Fruit fly (Drosophila melanogaster) whole organism, pupa: ENCODE results near the gene TfIIA-S.

Experiments
- CG10348 ChIP-seq: fragments of 200-800 bp; sonication (Bioruptor generic); IDR thresholded peaks from 2 replicates; pipeline ENCODE4 v1.3.6; 2022; ENCODE audit warnings: missing biosample characterization, missing genetic modification characterization
- CG12605 ChIP-seq: fragments of 200-800 bp; sonication (Bioruptor generic); IDR thresholded peaks from 2 replicates; pipeline ENCODE4 v1.3.6; 2022; ENCODE audit warnings: missing biosample characterization, missing genetic modification characterization
- CG8159 ChIP-seq: fragments of 200-800 bp; sonication (Bioruptor generic); optimal IDR thresholded peaks from 3 replicates; lab custom pipeline; 2018; ENCODE audit warnings: missing biosample characterization, mild to moderate bottlenecking, missing genetic modification characterization, moderate library complexity

DNA sequence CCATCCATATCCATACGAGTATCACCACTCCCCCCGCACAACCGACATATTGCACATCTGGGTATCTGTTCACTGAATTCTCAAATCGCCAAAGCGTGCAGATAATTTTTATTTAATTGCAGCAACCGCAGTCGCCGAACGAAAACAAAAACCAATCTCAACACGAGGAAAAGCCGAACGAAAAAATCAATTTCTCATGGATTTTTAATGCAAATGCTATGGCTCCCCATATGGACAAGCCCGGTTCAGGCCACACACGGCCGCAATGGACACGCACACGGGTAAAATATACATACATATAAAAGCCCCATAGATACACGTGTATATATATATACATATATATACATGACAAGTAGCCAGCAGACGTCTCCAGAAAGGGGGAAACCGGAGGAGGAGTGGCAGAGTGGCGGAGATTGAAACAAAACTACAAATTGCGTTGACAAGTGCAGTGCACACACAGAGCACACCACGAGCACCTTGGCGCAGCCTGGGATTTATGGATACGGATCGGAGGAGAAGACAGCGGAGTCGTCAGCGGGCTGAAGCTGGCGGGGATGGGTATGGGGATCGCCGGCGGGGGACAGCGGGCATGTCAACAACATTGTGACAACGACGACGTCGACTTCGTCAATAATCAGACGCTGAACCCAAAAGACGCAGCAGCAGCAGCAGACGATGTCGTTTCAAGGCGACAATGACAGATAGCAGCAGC is 13.1 kb downstream of the TfIIA-S start:
- TF ChIP-seq CG8159 (tag; lab: Kevin White, UChicago) (no peak), CG10348 (GFP tag; lab: Robert Waterston, UW) (no peak), CG12605 (no peak)
